Fruit fly (Drosophila melanogaster) whole organism, wandering third instar larva: ENCODE results near the gene NC2beta.

ENCODE experiments used
- CrebA ChIP-seq: fragments of 200-800 bp; sonication (Bioruptor generic); optimal IDR thresholded peaks from 2 replicates; lab custom pipeline; 2016; ENCODE audit warnings: missing biosample characterization, mild to moderate bottlenecking, missing genetic modification characterization, borderline replicate concordance
- Dif ChIP-seq: fragments of 200-275, 200-300 bp; sonication (Bioruptor generic); optimal IDR thresholded peaks from 2 replicates; lab custom pipeline; 2018; ENCODE audit warnings: missing biosample characterization, missing genetic modification characterization; ENCODE audit not compliant: partially characterized antibody
- HLH106 ChIP-seq: fragments of 200-800 bp; optimal IDR thresholded peaks from 3 replicates; lab custom pipeline; 2019; ENCODE audit warnings: missing biosample characterization, mild to moderate bottlenecking, missing genetic modification characterization, moderate library complexity
- Hnf4 ChIP-seq: fragments of 200-800 bp; sonication (Bioruptor generic); optimal IDR thresholded peaks from 2 replicates; lab custom pipeline; 2016; ENCODE audit warnings: missing biosample characterization, mild to moderate bottlenecking, missing genetic modification characterization
- Mio ChIP-seq: sonication (Bioruptor generic); optimal IDR thresholded peaks from 2 replicates; lab custom pipeline; 2016; ENCODE audit warnings: missing biosample characterization, missing genetic modification characterization
- Rel ChIP-seq, 2 experiments: fragments of 200-800 bp; sonication (Bioruptor generic) in 1 of 2; optimal IDR thresholded peaks; 2 replicates in 1 of 2; 3 replicates in 1 of 2; lab custom pipeline; 2016 to 2019; ENCODE audit warnings: mild to moderate bottlenecking in 2 of 2, missing biosample characterization in 2 of 2, missing genetic modification characterization in 2 of 2, moderate library complexity in 1 of 2
- Sp1 ChIP-seq: fragments of 200-800 bp; sonication (Bioruptor generic); optimal IDR thresholded peaks from 3 replicates; lab custom pipeline; 2019; ENCODE audit warnings: missing biosample characterization, mild to moderate bottlenecking, missing genetic modification characterization, moderate library complexity
- Vsx2 ChIP-seq: fragments of 200-300, 225-300 bp; sonication (Bioruptor generic); optimal IDR thresholded peaks from 2 replicates; lab custom pipeline; 2018; ENCODE audit warnings: missing biosample characterization, missing genetic modification characterization; ENCODE audit not compliant: partially characterized antibody
- psq ChIP-seq: fragments of 200-800 bp; sonication (Bioruptor generic); optimal IDR thresholded peaks from 3 replicates; lab custom pipeline; 2017; ENCODE audit warnings: missing biosample characterization, mild to moderate bottlenecking, missing genetic modification characterization, moderate library complexity
- rgr ChIP-seq: fragments of 200-800 bp; sonication (Bioruptor generic); optimal IDR thresholded peaks from 3 replicates; lab custom pipeline; 2016; ENCODE audit warnings: missing biosample characterization, mild to moderate bottlenecking, missing genetic modification characterization
- tai ChIP-seq: sonication (Bioruptor generic); optimal IDR thresholded peaks from 2 replicates; lab custom pipeline; 2016; ENCODE audit warnings: missing biosample characterization, missing genetic modification characterization

Gene NC2beta

dm6 chr2L:15057225-15058117, 49.9 kb downstream of the NC2beta start, which contains the start of gene ck:
Gene ck (minus strand): TSS chr2L:15057862.
- TF ChIP-seq Sp1 (GFP tag; lab: Kevin White, UChicago) (no peak), Rel (GFP tag; optimal IDR thresholded peaks at IDR 0.05; lab: Kevin White, UChicago) (no peak), Rel (tag; optimal IDR thresholded peaks at IDR 0.05; lab: Kevin White, UChicago) (peak; percentile 39)

dm6 chr2L:15058118-15058402, 50.4 kb downstream of the NC2beta start, which contains the start of gene CG33679:
Gene CG33679 (plus strand): TSS chr2L:15058303.
- TF ChIP-seq rgr (GFP tag; lab: Kevin White, UChicago) (no peak), Sp1 (GFP tag; lab: Kevin White, UChicago) (no peak), Vsx2 (no peak), Dif (GFP tag; lab: Kevin White, UChicago) (no peak), tai (GFP tag; lab: Kevin White, UChicago) (no peak), Hnf4 (GFP tag; lab: Kevin White, UChicago) (no peak), Mio (GFP tag; lab: Kevin White, UChicago) (no peak), CrebA (GFP tag; lab: Kevin White, UChicago) (no peak), HLH106 (no peak), psq (GFP tag; lab: Kevin White, UChicago) (no peak), Rel (GFP tag; optimal IDR thresholded peaks at IDR 0.05; lab: Kevin White, UChicago) (no peak), Rel (tag; optimal IDR thresholded peaks at IDR 0.05; lab: Kevin White, UChicago) (no peak)
- TF ChIP-seq, all 38 proteins: peak for 0
